Fruit fly (Drosophila melanogaster) whole organism, adult: ENCODE results near the gene Hip14.

Experiments
- CG11617 ChIP-seq: fragments of 200-800 bp; sonication (Bioruptor generic); optimal IDR thresholded peaks from 2 replicates; lab custom pipeline; 2017; ENCODE audit warnings: mild to moderate bottlenecking, missing biosample characterization, missing genetic modification reagents, missing genetic modification characterization
- CG12768 ChIP-seq: fragments of 200-800 bp; sonication (Bioruptor generic); optimal IDR thresholded peaks from 2 replicates; lab custom pipeline; 2017; ENCODE audit warnings: missing biosample characterization, missing genetic modification characterization, mild to moderate bottlenecking, moderate library complexity, missing genetic modification reagents
- CG14711 ChIP-seq: fragments of 200-800 bp; sonication (Bioruptor generic); optimal IDR thresholded peaks from 2 replicates; lab custom pipeline; 2018; ENCODE audit warnings: missing biosample characterization, mild to moderate bottlenecking, missing genetic modification characterization, moderate library complexity
- CG1620 ChIP-seq: fragments of 200-800 bp; sonication (Bioruptor generic); optimal IDR thresholded peaks from 2 replicates; lab custom pipeline; 2016; ENCODE audit warnings: missing biosample characterization, missing genetic modification characterization
- CG33017 ChIP-seq: fragments of 200-800 bp; sonication (Bioruptor generic); optimal IDR thresholded peaks from 2 replicates; lab custom pipeline; 2018; ENCODE audit warnings: missing biosample characterization, mild to moderate bottlenecking, missing genetic modification characterization, moderate library complexity
- CG5204 ChIP-seq: fragments of 200-800 bp; sonication (Bioruptor generic); optimal IDR thresholded peaks from 2 replicates; lab custom pipeline; 2016; ENCODE audit warnings: missing biosample characterization, missing genetic modification characterization
- CG7045 ChIP-seq: fragments of 200-800 bp; sonication (Bioruptor generic); optimal IDR thresholded peaks from 2 replicates; lab custom pipeline; 2017; ENCODE audit warnings: missing biosample characterization, mild to moderate bottlenecking, missing genetic modification characterization
- CG7101 ChIP-seq: fragments of 200-800 bp; sonication (Bioruptor generic); optimal IDR thresholded peaks from 2 replicates; lab custom pipeline; 2018; ENCODE audit warnings: missing biosample characterization, mild to moderate bottlenecking, missing genetic modification characterization, moderate library complexity
- Clk ChIP-seq: fragments of 200-800 bp; sonication (Bioruptor generic); optimal IDR thresholded peaks from 2 replicates; lab custom pipeline; 2017; ENCODE audit warnings: missing biosample characterization, missing genetic modification characterization
- Crg-1 ChIP-seq: fragments of 200-800 bp; sonication (Bioruptor generic); optimal IDR thresholded peaks from 2 replicates; lab custom pipeline; 2016; ENCODE audit warnings: missing biosample characterization, missing genetic modification characterization
- Hr96 ChIP-seq: fragments of 200-800 bp; sonication (Bioruptor generic); optimal IDR thresholded peaks from 2 replicates; lab custom pipeline; 2016; ENCODE audit warnings: missing biosample characterization, missing genetic modification characterization
- Mnt ChIP-seq: fragments of 200-800 bp; sonication (Bioruptor generic); optimal IDR thresholded peaks from 2 replicates; lab custom pipeline; 2016; ENCODE audit warnings: missing biosample characterization, mild to moderate bottlenecking, missing genetic modification characterization
- bab1 ChIP-seq: fragments of 200-800 bp; sonication (Bioruptor generic); optimal IDR thresholded peaks from 3 replicates; lab custom pipeline; 2019; ENCODE audit warnings: missing biosample characterization, mild to moderate bottlenecking, missing genetic modification characterization, moderate library complexity
- cic ChIP-seq: fragments of 200-800 bp; sonication (Bioruptor generic); optimal IDR thresholded peaks from 2 replicates; lab custom pipeline; 2017; ENCODE audit warnings: missing biosample characterization, mild to moderate bottlenecking, missing genetic modification characterization, moderate library complexity
- cnc ChIP-seq, 2 experiments: fragments of >200 bp; optimal IDR thresholded peaks; 2 replicates each; lab custom pipeline; 2017
- kay ChIP-seq: fragments of 200-800 bp; sonication (Bioruptor generic); peaks from one replicate; lab custom pipeline; 2016; ENCODE audit warnings: missing biosample characterization, missing genetic modification characterization, borderline replicate concordance
- ovo ChIP-seq: fragments of 200-800 bp; sonication (Bioruptor generic); optimal IDR thresholded peaks from 2 replicates; lab custom pipeline; 2016; ENCODE audit warnings: missing biosample characterization, missing genetic modification characterization
- pad ChIP-seq: fragments of 200-800 bp; sonication (Bioruptor generic); optimal IDR thresholded peaks from 3 replicates; lab custom pipeline; 2017; ENCODE audit warnings: missing biosample characterization, missing genetic modification characterization, mild to moderate bottlenecking, moderate library complexity, missing genetic modification reagents
- tj ChIP-seq: fragments of 200-800 bp; sonication (Bioruptor generic); optimal IDR thresholded peaks from 3 replicates; lab custom pipeline; 2017; ENCODE audit warnings: missing biosample characterization, mild to moderate bottlenecking, missing genetic modification characterization, moderate library complexity
- toe ChIP-seq: fragments of 200-800 bp; sonication (Bioruptor generic); optimal IDR thresholded peaks from 2 replicates; lab custom pipeline; 2016; ENCODE audit warnings: missing biosample characterization, missing genetic modification characterization

The Hip14 gene

DNA sequence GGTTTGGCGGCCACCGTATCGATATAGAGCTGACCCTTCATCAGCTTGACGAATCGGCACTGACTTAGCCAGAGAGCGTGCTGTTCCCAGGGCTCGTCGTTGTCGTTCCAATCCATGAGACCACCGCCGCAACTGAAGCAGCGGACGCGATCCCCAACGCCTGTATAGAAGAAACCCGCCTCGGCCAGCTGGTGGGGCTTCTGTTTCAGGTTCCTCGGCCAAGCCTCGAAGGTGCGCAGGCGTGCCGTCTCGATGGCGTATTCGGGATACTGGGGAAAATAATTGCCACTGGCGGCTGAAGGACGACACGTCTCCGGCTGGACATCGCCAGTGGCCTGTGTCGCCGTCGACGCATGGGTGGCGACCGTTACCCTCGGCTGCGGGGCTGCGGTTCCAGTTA is 51.0 kb downstream of the Hip14 start:
- no peak for TF ChIP-seq CG14711 (tag; lab: Kevin White, UChicago)
- no peak for TF ChIP-seq CG1620 (GFP tag; lab: Kevin White, UChicago)
- TF ChIP-seq Mnt (GFP tag; lab: Kevin White, UChicago), result no peak
- no peak for TF ChIP-seq CG12768 (GFP tag; lab: Kevin White, UChicago)
- TF ChIP-seq tj, result no peak
- no peak for TF ChIP-seq Clk (GFP tag; lab: Kevin White, UChicago)
- no peak for TF ChIP-seq Hr96 (GFP tag; lab: Kevin White, UChicago)
- no peak for TF ChIP-seq CG33017
- no peak for TF ChIP-seq cic (GFP tag; lab: Kevin White, UChicago)
- TF ChIP-seq CG11617 (GFP tag; lab: Kevin White, UChicago), result no peak
- no peak for TF ChIP-seq kay
- no peak for TF ChIP-seq CG5204 (GFP tag; lab: Kevin White, UChicago)
- TF ChIP-seq cnc (optimal IDR thresholded peaks at IDR 0.05; lab: Kevin White, UChicago), result no peak
- TF ChIP-seq CG7045 (GFP tag; lab: Kevin White, UChicago), result no peak
- no peak for TF ChIP-seq Crg-1 (GFP tag; lab: Kevin White, UChicago)
- no peak for TF ChIP-seq toe (GFP tag; lab: Kevin White, UChicago)
- TF ChIP-seq CG7101 (tag; lab: Kevin White, UChicago), result no peak
- no peak for TF ChIP-seq pad (GFP tag; lab: Kevin White, UChicago)
- TF ChIP-seq bab1, result no peak
- no peak for TF ChIP-seq ovo (GFP tag; lab: Kevin White, UChicago)

DNA sequence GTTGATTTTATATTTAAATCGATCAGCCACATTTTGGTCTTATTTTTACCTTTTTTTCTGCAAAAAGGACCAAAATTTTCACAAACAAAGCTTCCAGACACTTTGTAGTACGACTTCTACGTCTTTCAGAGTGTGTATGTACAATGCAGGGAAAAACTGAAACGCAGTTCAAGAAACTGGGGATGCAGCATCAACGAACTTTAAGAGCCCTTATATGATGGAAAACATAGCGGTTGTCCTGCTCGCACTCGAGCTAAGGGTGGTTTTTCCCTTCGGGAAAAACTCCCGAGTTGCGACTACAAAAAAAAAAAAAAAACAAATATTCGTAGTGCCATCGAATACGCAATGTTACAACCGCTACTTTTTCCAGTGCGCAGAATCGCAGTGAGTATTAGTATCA is 52.4 kb downstream of the Hip14 start:
- TF ChIP-seq bab1 (no peak), kay (peak; percentile 61)

DNA sequence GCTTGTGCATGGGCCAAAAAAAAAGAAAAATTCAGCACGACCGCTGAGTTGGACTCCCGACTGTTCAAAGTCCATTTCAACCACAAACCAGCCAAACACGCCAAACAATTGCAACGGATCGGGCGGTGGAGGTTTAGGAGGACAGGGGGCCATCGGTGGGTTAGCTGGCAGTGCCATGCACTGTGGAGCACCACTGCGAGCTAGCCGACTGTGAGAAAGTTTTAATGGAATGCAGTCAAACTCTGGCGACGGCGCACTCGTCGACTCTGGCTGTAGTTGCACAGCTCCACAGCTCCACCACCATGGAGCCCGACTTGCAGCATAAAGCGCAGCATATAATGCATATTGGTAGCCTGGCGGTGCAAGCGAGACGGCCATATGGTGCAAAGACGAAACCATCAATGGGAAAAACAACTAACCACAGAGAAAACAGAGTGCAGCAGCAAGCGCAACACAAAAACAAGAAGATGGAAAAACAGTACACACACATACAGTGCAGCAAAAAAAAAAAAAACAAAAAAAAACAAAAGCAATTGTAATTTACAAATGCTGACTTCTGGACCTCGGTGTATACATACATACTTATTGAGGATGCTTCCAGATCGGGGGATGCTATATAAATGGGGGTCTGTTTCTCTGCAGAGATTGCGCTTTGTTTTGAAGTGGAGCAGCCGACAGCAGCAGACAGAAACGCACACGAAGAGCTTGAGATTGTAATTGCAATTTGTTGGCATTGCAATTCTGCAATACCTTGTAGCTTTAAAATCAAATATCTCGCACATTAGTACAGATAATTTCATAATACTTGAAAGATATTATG is 53.4 kb downstream of the Hip14 start:
- TF ChIP-seq tj, result peak; percentile 25
- no peak for TF ChIP-seq CG12768 (GFP tag; lab: Kevin White, UChicago)
- peak; percentile 8 for TF ChIP-seq Hr96 (GFP tag; lab: Kevin White, UChicago)
- no peak for TF ChIP-seq Mnt (GFP tag; lab: Kevin White, UChicago)
- no peak for TF ChIP-seq bab1
- no peak for TF ChIP-seq cic (GFP tag; lab: Kevin White, UChicago)
- no peak for TF ChIP-seq pad (GFP tag; lab: Kevin White, UChicago)
- no peak for TF ChIP-seq CG1620 (GFP tag; lab: Kevin White, UChicago)
- no peak for TF ChIP-seq CG5204 (GFP tag; lab: Kevin White, UChicago)
- TF ChIP-seq CG14711 (tag; lab: Kevin White, UChicago), result no peak

DNA sequence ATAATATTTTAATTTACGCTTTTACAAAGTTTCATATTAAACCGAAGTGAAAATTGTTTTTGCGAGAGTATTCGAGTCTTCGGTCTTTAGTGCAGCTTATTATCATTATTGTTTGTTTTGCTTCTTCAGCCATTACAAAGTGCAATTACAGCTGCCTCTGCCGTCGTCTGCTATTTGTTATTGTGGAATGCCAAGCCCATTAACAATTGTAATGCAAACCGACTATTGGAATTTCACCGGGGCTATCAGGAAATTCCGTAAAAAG is 54.0 kb downstream of the Hip14 start:
- TF ChIP-seq kay (peak; percentile 84), CG7101 (tag; lab: Kevin White, UChicago) (no peak)
